Fruit fly (Drosophila melanogaster): ENCODE data around the gene santa-maria.

The santa-maria gene

DNA sequence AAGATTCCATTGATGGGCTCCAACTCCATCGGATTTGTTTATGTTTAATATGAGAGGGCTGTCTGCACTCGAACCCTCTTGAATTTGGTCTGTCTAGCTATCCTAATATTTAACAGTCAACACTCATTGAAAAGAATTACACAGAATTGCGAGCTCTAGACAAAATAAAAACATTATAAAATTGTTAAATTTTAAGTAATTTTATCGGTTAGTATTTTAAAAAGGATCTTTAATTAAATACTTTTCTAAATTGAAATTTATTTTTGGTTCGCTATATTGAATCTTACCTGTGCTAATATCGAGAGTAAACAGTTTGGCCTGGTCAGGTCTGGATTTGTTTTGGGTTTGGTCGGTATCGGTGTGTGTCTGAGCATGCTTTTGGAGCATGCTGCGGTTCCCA lies 49.4 kb downstream of the santa-maria start (continued):
- TF ChIP-seq CG7963 (GFP tag; IDR thresholded peaks at IDR 0.05; ENCODE audit: partially characterized antibody): no peak
- TF ChIP-seq Med (GFP tag): peak; percentile 75
- no peak for TF ChIP-seq Dp (GFP tag; optimal IDR thresholded peaks at IDR 0.05)
- no peak for TF ChIP-seq p53 (GFP tag; optimal IDR thresholded peaks at IDR 0.05)
- TF ChIP-seq CG10274 (GFP tag; optimal IDR thresholded peaks at IDR 0.05): no peak
- no peak for TF ChIP-seq HLHmδ (GFP tag; optimal IDR thresholded peaks at IDR 0.05)
- peak; percentile 14 for TF ChIP-seq sd (tag; optimal IDR thresholded peaks at IDR 0.05)
- peak; percentile 40 for TF ChIP-seq CG18476 (GFP tag; optimal IDR thresholded peaks at IDR 0.05)
- TF ChIP-seq CG4282 (GFP tag; optimal IDR thresholded peaks at IDR 0.05): no peak
- TF ChIP-seq CG33213 (GFP tag; optimal IDR thresholded peaks at IDR 0.05): no peak
- peak; percentile 59; the same call in 2 of the 3 replicates for TF ChIP-seq CG11560 (tag; IDR thresholded peaks at IDR 0.05)
- TF ChIP-seq mirr (GFP tag; optimal IDR thresholded peaks at IDR 0.05): no peak
- TF ChIP-seq CG15479 (GFP tag; optimal IDR thresholded peaks at IDR 0.05): no peak
- no peak for TF ChIP-seq unc-4 (GFP tag; IDR thresholded peaks at IDR 0.05; ENCODE audit: partially characterized antibody)
- peak; percentile 67 for TF ChIP-seq dmrt11E (tag; optimal IDR thresholded peaks at IDR 0.05)
- peak; percentile 72 for TF ChIP-seq CG17361 (GFP tag; IDR thresholded peaks at IDR 0.05)
- peak; percentile 83 for TF ChIP-seq lmd (GFP tag; IDR thresholded peaks at IDR 0.05)
- no peak for TF ChIP-seq CG3838 (GFP tag; optimal IDR thresholded peaks at IDR 0.05)
- peak; percentile 68 for TF ChIP-seq CG17829 (tag; optimal IDR thresholded peaks at IDR 0.05)
- peak; percentile 66; the same call in 1 of the 2 replicates for TF ChIP-seq CG10959 (GFP tag; IDR thresholded peaks at IDR 0.05)
- no peak for TF ChIP-seq zen2 (GFP tag; IDR thresholded peaks at IDR 0.05; ENCODE audit: partially characterized antibody)
- peak; percentile 76 for TF ChIP-seq Atf6 (GFP tag; IDR thresholded peaks at IDR 0.05)
- no peak for TF ChIP-seq sr (GFP tag; IDR thresholded peaks at IDR 0.05)
- peak; percentile 28 for TF ChIP-seq exex (tag; optimal IDR thresholded peaks at IDR 0.05)
- TF ChIP-seq gfzf (GFP tag; optimal IDR thresholded peaks at IDR 0.05): no peak
- TF ChIP-seq aop (GFP tag; IDR thresholded peaks at IDR 0.05): no peak
- no peak for TF ChIP-seq CG13123 (GFP tag; optimal IDR thresholded peaks at IDR 0.05)
- TF ChIP-seq BEAF-32 (GFP tag; optimal IDR thresholded peaks at IDR 0.05): no peak
- peak; percentile 83 for TF ChIP-seq ttk (GFP tag; IDR thresholded peaks at IDR 0.05)
- TF ChIP-seq Fer2 (tag; optimal IDR thresholded peaks at IDR 0.05): peak; percentile 56
- peak; percentile 67 for TF ChIP-seq CG17328 (GFP tag; IDR thresholded peaks at IDR 0.05)
- peak; percentile 30 for TF ChIP-seq Nf-YB (GFP tag; optimal IDR thresholded peaks at IDR 0.05)
- peak; percentile 87 for TF ChIP-seq unpg (GFP tag; optimal IDR thresholded peaks at IDR 0.05)
- no peak for TF ChIP-seq pb (GFP tag; optimal IDR thresholded peaks at IDR 0.05)
- no peak for TF ChIP-seq CG43689 (GFP tag; IDR thresholded peaks at IDR 0.05)
- TF ChIP-seq CG4617 (GFP tag; optimal IDR thresholded peaks at IDR 0.05; ENCODE audit: borderline replicate concordance): no peak
- peak; percentile 76; the same call in 1 of the 2 replicates for TF ChIP-seq rib (GFP tag; IDR thresholded peaks at IDR 0.05)
- TF ChIP-seq MBD-R2 (GFP tag; IDR thresholded peaks at IDR 0.05): peak; percentile 37; the same call in 1 of the 2 replicates
- TF ChIP-seq CG12299 (tag; optimal IDR thresholded peaks at IDR 0.05): peak; percentile 71
- peak; percentile 40 for TF ChIP-seq CG6683 (GFP tag; optimal IDR thresholded peaks at IDR 0.05)
- no peak for TF ChIP-seq CG11085 (GFP tag; IDR thresholded peaks at IDR 0.05)
- TF ChIP-seq sna (GFP tag; IDR thresholded peaks at IDR 0.05; ENCODE audit: partially characterized antibody): no peak
- TF ChIP-seq CG1603 (tag; optimal IDR thresholded peaks at IDR 0.05): peak; percentile 31
- no peak for TF ChIP-seq mld (GFP tag; IDR thresholded peaks at IDR 0.05; ENCODE audit: partially characterized antibody)
- TF ChIP-seq fd64A (GFP tag; optimal IDR thresholded peaks at IDR 0.05): no peak
- no peak for TF ChIP-seq Kr (GFP tag; optimal IDR thresholded peaks at IDR 0.05)
- no peak for TF ChIP-seq Hey (tag; optimal IDR thresholded peaks at IDR 0.05)
- no peak for TF ChIP-seq Drgx (GFP tag; IDR thresholded peaks at IDR 0.05)
- TF ChIP-seq onecut (GFP tag; IDR thresholded peaks at IDR 0.05): 0 out of 2 replicates have a peak, but pooled peaks have one; percentile 39
- TF ChIP-seq Scr (GFP tag; IDR thresholded peaks at IDR 0.05; ENCODE audit: partially characterized antibody): no peak
